Worm (Caenorhabditis elegans) whole organism, L1 larva: ENCODE results near the gene sru-35.
"Not testable (repeated sequence)": the region's sequence is repeated elsewhere in the genome, so short reads cannot be mapped to it uniquely, and the experiment has no call there.

Experiments
- C16A3.4 ChIP-seq: fragments of 150-350 bp; optimal IDR thresholded peaks from 2 replicates; lab custom pipeline; 2014; ENCODE audit warnings: missing biosample characterization, missing genetic modification characterization
- F16B12.6 ChIP-seq: fragments of 150-350 bp; optimal IDR thresholded peaks from 2 replicates; lab custom pipeline; 2014; ENCODE audit warnings: missing biosample characterization, missing genetic modification characterization
- alr-1 ChIP-seq: fragments of 200-800 bp; sonication (Bioruptor generic); optimal IDR thresholded peaks from 2 replicates; lab custom pipeline; 2018; ENCODE audit warnings: borderline replicate concordance, mild to moderate bottlenecking, missing genetic modification characterization, missing compliant biosample characterization
- aly-2 ChIP-seq: fragments of 150-350 bp; optimal IDR thresholded peaks from 2 replicates; lab custom pipeline; 2014; ENCODE audit warnings: missing biosample characterization, missing genetic modification characterization
- blmp-1 ChIP-seq: fragments of 150-350 bp; optimal IDR thresholded peaks from 2 replicates; lab custom pipeline; 2014; ENCODE audit warnings: missing biosample characterization, missing genetic modification characterization
- ceh-8 ChIP-seq: fragments of 200-800 bp; sonication (Bioruptor generic); optimal IDR thresholded peaks from 2 replicates; lab custom pipeline; 2018; ENCODE audit warnings: mild to moderate bottlenecking, missing genetic modification characterization, moderate library complexity, missing compliant biosample characterization
- ceh-82 ChIP-seq, 3 experiments: fragments of 150-350 bp in 1 of 3; sonication (generic microtip) in 2 of 3; optimal IDR thresholded peaks; 2 replicates each; lab custom pipeline; 2014 to 2017; ENCODE audit warnings: missing biosample characterization in 3 of 3, missing genetic modification characterization in 3 of 3
- ceh-90 ChIP-seq: sonication (generic microtip); optimal IDR thresholded peaks from 2 replicates; lab custom pipeline; 2016; ENCODE audit warnings: missing genetic modification characterization, missing compliant biosample characterization
- dpl-1 ChIP-seq, 3 experiments: fragments of 150-350 bp in 2 of 3; sonication (generic microtip) in 1 of 3; optimal IDR thresholded peaks; 2 replicates each; lab custom pipeline; 2014 to 2017; ENCODE audit warnings: missing biosample characterization in 3 of 3, missing genetic modification characterization in 3 of 3, missing genetic modification reagents in 3 of 3
- dsc-1 ChIP-seq: sonication (generic microtip); optimal IDR thresholded peaks from 2 replicates; lab custom pipeline; 2016; ENCODE audit warnings: mild to moderate bottlenecking, missing genetic modification characterization, missing compliant biosample characterization
- efl-1 ChIP-seq, 4 experiments: fragments of 150-350 bp; optimal IDR thresholded peaks in 3 of 4; peaks in 1 of 4; 1 replicate in 1 of 4; 2 replicates in 3 of 4; lab custom pipeline; 2014; ENCODE audit warnings: missing biosample characterization in 2 of 4, missing genetic modification characterization in 2 of 4, missing genetic modification reagents in 2 of 4
- egl-13 ChIP-seq: sonication (generic microtip); optimal IDR thresholded peaks from 2 replicates; lab custom pipeline; 2016; ENCODE audit warnings: missing genotype, missing genetic modification reagents, missing genetic modification characterization, missing compliant biosample characterization
- elt-3 ChIP-seq, 6 experiments: fragments of 150-350 bp in 1 of 6; sonication (generic microtip); optimal IDR thresholded peaks; 2 replicates each; lab custom pipeline; 2017 to 2018; ENCODE audit warnings: missing biosample characterization in 6 of 6, missing genetic modification characterization in 6 of 6, inconsistent platforms in 1 of 6
- fkh-10 ChIP-seq: sonication (generic microtip); optimal IDR thresholded peaks from 2 replicates; lab custom pipeline; 2017; ENCODE audit warnings: missing biosample characterization, missing genetic modification reagents, missing genetic modification characterization
- fkh-8 ChIP-seq: sonication (generic microtip); optimal IDR thresholded peaks from 2 replicates; lab custom pipeline; 2016; ENCODE audit warnings: mild to moderate bottlenecking, missing genetic modification characterization, missing compliant biosample characterization
- fos-1 ChIP-seq: fragments of 150-350 bp; optimal IDR thresholded peaks from 2 replicates; lab custom pipeline; 2014; ENCODE audit warnings: missing biosample characterization, missing genetic modification characterization
- grh-1 ChIP-seq: fragments of 200-800 bp; sonication (Bioruptor generic); IDR thresholded peaks from 2 replicates; pipeline ENCODE4 v1.3.6; 2022; ENCODE audit warnings: missing genetic modification reagents, missing genetic modification characterization, missing compliant biosample characterization
- irx-1 ChIP-seq: sonication (generic microtip); optimal IDR thresholded peaks from 2 replicates; lab custom pipeline; 2016; ENCODE audit warnings: missing genetic modification characterization, missing compliant biosample characterization
- isw-1 ChIP-seq: fragments of 200-800 bp; sonication (Bioruptor generic); IDR thresholded peaks from 2 replicates; pipeline ENCODE4 v1.3.6; 2022; ENCODE audit warnings: missing genetic modification characterization, missing compliant biosample characterization
- jun-1 ChIP-seq: fragments of 150-350 bp; optimal IDR thresholded peaks from 2 replicates; lab custom pipeline; 2014; ENCODE audit warnings: missing biosample characterization, missing genetic modification reagents, missing genetic modification characterization
- lin-35 ChIP-seq, 2 experiments: fragments of 150-350 bp; optimal IDR thresholded peaks; 2 replicates each; lab custom pipeline; 2014; ENCODE audit warnings: missing biosample characterization in 2 of 2, missing genetic modification characterization in 2 of 2, missing genetic modification reagents in 2 of 2
- lin-39 ChIP-seq: fragments of 150-350 bp; optimal IDR thresholded peaks from 2 replicates; lab custom pipeline; 2014; ENCODE audit warnings: missing biosample characterization, missing genetic modification reagents, missing genetic modification characterization
- lsy-2 ChIP-seq, 2 experiments: fragments of 150-350 bp; optimal IDR thresholded peaks; 2 replicates each; lab custom pipeline; 2014; ENCODE audit warnings: missing biosample characterization in 2 of 2, missing genetic modification characterization in 2 of 2
- mdl-1 ChIP-seq, 2 experiments: fragments of 150-350 bp; optimal IDR thresholded peaks; 2 replicates each; lab custom pipeline; 2014 to 2017; ENCODE audit warnings: missing biosample characterization in 2 of 2, missing genetic modification characterization in 2 of 2, inconsistent platforms in 1 of 2
- mef-2 ChIP-seq: fragments of 150-350 bp; optimal IDR thresholded peaks from 2 replicates; lab custom pipeline; 2014; ENCODE audit warnings: missing biosample characterization, missing genetic modification characterization
- mep-1 ChIP-seq: fragments of 150-350 bp; optimal IDR thresholded peaks from 2 replicates; lab custom pipeline; 2014; ENCODE audit warnings: missing biosample characterization, missing genetic modification characterization
- nhr-47 ChIP-seq: sonication (generic microtip); optimal IDR thresholded peaks from 2 replicates; lab custom pipeline; 2016; ENCODE audit warnings: mild to moderate bottlenecking, missing genetic modification characterization, moderate library complexity, missing compliant biosample characterization
- nhr-84 ChIP-seq: sonication (generic microtip); optimal IDR thresholded peaks from 2 replicates; lab custom pipeline; 2017; ENCODE audit warnings: missing biosample characterization, missing genetic modification characterization
- nhr-90 ChIP-seq: sonication (generic microtip); optimal IDR thresholded peaks from 2 replicates; lab custom pipeline; 2016; ENCODE audit warnings: mild to moderate bottlenecking, missing genetic modification characterization, missing compliant biosample characterization; ENCODE audit not compliant: poor library complexity
- pag-3 ChIP-seq: sonication (generic microtip); optimal IDR thresholded peaks from 2 replicates; lab custom pipeline; 2017; ENCODE audit warnings: missing genetic modification characterization, mild to moderate bottlenecking, missing compliant biosample characterization, antibody characterized with exemption, borderline replicate concordance; ENCODE audit not compliant: insufficient read depth
- pax-3 ChIP-seq: fragments of 200-800 bp; sonication (Bioruptor generic); optimal IDR thresholded peaks from 2 replicates; lab custom pipeline; 2018; ENCODE audit warnings: mild to moderate bottlenecking, missing genetic modification characterization, moderate library complexity, missing compliant biosample characterization
- rnt-1 ChIP-seq: sonication (generic microtip); optimal IDR thresholded peaks from 2 replicates; lab custom pipeline; 2016; ENCODE audit warnings: mild to moderate bottlenecking, missing genetic modification characterization, moderate library complexity, missing compliant biosample characterization
- skn-1 ChIP-seq: fragments of 150-350 bp; optimal IDR thresholded peaks from 2 replicates; lab custom pipeline; 2014; ENCODE audit warnings: missing biosample characterization, missing genetic modification characterization
- snpc-4 ChIP-seq: fragments of 150-350 bp; optimal IDR thresholded peaks from 2 replicates; lab custom pipeline; 2014; ENCODE audit warnings: missing biosample characterization, missing genetic modification characterization
- snu-23 ChIP-seq: sonication (generic microtip); optimal IDR thresholded peaks from 2 replicates; lab custom pipeline; 2016; ENCODE audit warnings: missing genetic modification characterization, missing compliant biosample characterization
- sup-37 ChIP-seq: fragments of 200-800 bp; sonication (Bioruptor generic); optimal IDR thresholded peaks from 2 replicates; lab custom pipeline; 2018; ENCODE audit warnings: mild to moderate bottlenecking, missing genetic modification characterization, missing compliant biosample characterization
- tlp-1 ChIP-seq: fragments of 150-350 bp; optimal IDR thresholded peaks from 2 replicates; lab custom pipeline; 2014; ENCODE audit warnings: missing biosample characterization, missing genetic modification characterization
- unc-130 ChIP-seq: fragments of 150-350 bp; optimal IDR thresholded peaks from 2 replicates; lab custom pipeline; 2017; ENCODE audit warnings: missing biosample characterization, missing genetic modification characterization, inconsistent platforms
- unc-62 ChIP-seq: fragments of 150-350 bp; optimal IDR thresholded peaks from 2 replicates; lab custom pipeline; 2014; ENCODE audit warnings: missing biosample characterization, missing genetic modification reagents, missing genetic modification characterization
- vab-15 ChIP-seq: sonication (generic microtip); optimal IDR thresholded peaks from 2 replicates; lab custom pipeline; 2017; ENCODE audit warnings: missing genotype, mild to moderate bottlenecking, missing genetic modification characterization, missing compliant biosample characterization
- zag-1 ChIP-seq: fragments of 150-350 bp; optimal IDR thresholded peaks from 2 replicates; lab custom pipeline; 2014; ENCODE audit warnings: missing biosample characterization, missing genetic modification characterization
- zip-4 ChIP-seq: fragments of 200-800 bp; sonication (Bioruptor generic); optimal IDR thresholded peaks from 2 replicates; lab custom pipeline; 2018; ENCODE audit warnings: mild to moderate bottlenecking, missing genetic modification characterization, moderate library complexity, missing compliant biosample characterization
- ztf-4 ChIP-seq: fragments of 150-350 bp; optimal IDR thresholded peaks from 2 replicates; lab custom pipeline; 2014; ENCODE audit warnings: missing biosample characterization, missing genetic modification characterization

sru-35 gene

DNA sequence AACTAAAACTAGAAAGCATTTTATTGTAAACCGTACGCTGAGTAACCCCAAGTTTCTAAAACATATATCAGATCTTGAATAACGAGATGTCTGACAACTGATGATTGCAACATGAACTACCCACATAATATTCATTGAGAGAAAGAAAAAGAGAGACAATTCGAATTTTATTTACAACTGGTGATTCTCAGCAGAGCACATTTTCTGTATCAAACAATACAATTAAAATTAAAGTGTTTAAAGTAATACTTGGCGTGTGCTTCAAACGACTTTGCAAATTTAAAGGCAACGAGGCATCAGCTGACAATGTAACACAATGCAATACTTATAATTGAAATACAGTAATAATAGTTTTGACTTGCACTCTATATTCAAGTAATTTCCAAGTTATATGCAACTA lies 2.0 kb downstream of the sru-35 start, which contains the start of gene C33D9.10:
Gene C33D9.10, minus strand, starts transcription at position 101 of the 400 bp plus-strand sequence.
- TF ChIP-seq efl-1 (optimal IDR thresholded peaks at IDR 0.05; lab: Kevin White, UChicago), result not testable (repeated sequence)
- TF ChIP-seq efl-1 (GFP tag; optimal IDR thresholded peaks at IDR 0.05 in 1 of 2; lab: Kevin White, UChicago), result peak in 1 of 2 experiments; percentile 41

DNA sequence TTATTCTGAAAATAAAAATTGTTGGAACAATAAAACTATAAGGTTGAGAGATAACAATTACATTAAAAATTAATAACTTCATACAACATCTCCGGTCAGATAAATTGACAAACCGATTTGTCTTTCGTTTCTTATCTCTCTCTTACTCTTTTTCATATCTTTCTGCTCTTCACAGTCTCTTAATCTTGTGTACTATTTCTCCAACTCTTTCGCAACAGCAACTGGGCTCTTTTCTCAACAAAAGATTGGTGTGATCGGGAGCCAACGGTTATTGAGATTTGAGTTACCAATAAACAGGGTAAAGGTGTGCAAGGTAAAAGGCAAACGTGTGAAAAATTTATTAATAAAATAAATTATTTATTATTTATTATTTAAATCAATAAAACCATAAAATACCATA lies 3.4 kb downstream of the sru-35 start, which contains the start of gene C33D9.8:
Gene C33D9.8, minus strand, starts transcription at position 99 of the 400 bp plus-strand sequence.
- peak; percentile 41 for TF ChIP-seq rnt-1 (tag; lab: Kevin White, UChicago)
- TF ChIP-seq ceh-82 (tag; optimal IDR thresholded peaks at IDR 0.05; lab: Kevin White, UChicago), result no peak
- peak in 1 of 2 experiments; percentile 31 for TF ChIP-seq lsy-2 (tag; optimal IDR thresholded peaks at IDR 0.05; lab: Kevin White, UChicago)
- TF ChIP-seq efl-1 (optimal IDR thresholded peaks at IDR 0.05; lab: Kevin White, UChicago), result peak in 1 of 2 experiments; percentile 35
- no peak for TF ChIP-seq efl-1 (GFP tag; optimal IDR thresholded peaks at IDR 0.05 in 1 of 2; lab: Kevin White, UChicago)
- no peak for TF ChIP-seq ceh-90
- no peak for TF ChIP-seq aly-2
- TF ChIP-seq tlp-1 (tag; lab: Kevin White, UChicago), result no peak

DNA sequence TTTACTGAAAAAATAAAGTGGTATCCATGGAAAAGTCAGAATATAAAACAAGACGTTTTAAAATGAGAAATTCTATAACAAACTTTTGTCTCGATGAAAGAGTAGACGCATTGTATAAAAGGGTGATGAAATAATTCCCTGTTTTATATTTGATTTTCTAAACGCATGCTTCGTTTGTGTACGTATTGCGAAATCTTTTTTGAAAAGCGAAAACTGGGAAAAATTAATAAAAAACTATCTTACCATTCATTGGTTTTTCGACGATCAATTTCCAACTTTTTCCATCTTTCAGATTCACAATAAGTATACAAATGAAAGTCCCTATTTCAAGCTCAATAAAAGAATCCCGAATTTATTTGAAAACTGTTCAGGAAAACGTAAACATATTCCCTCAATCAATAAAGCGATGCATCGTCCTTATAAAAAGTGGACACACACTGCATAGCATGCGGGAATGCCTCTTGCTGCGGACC lies 5.2 kb downstream of the sru-35 start, which contains the start of gene C33D9.13:
Gene C33D9.13, minus strand, starts transcription at position 423 of the 473 bp plus-strand sequence.
- TF ChIP-seq irx-1 (tag; lab: Kevin White, UChicago) (no peak), skn-1 (tag; lab: Kevin White, UChicago) (peak; percentile 32), fkh-10 (GFP tag; lab: Kevin White, UChicago) (no peak), blmp-1 (tag; lab: Kevin White, UChicago) (no peak), unc-62 (GFP tag; lab: Kevin White, UChicago) (no peak), zip-4 (GFP tag; lab: Kevin White, UChicago) (peak; percentile 53)

DNA sequence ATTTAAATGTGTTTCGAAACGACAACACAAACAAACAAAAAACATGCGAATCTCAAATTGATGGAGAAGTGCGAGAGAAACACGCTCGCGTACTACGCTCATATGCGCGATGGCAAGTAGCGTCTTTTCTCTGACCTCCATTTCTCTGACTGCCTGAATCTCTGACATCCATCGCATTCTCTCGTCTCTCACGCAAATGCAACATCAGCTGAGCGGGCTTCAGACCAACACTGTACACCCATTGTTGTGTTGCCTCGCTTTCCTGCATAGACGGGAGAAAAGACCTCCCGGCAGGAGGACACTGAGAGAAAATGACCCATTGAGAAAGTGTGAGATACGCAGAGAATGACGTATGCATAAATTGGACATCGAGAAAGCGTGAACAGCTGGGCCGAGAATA lies 7.9 kb downstream of the sru-35 start:
- TF ChIP-seq egl-13 (no peak), ceh-82 (tag; optimal IDR thresholded peaks at IDR 0.05; lab: Kevin White, UChicago) (peak; percentile 7 to 70 (median 18)), ceh-90 (no peak), zag-1 (tag; lab: Kevin White, UChicago) (no peak), pag-3 (tag; lab: Kevin White, UChicago) (peak; percentile 78), nhr-47 (tag; lab: Kevin White, UChicago) (peak; percentile 68), grh-1 (no peak), lin-35 (GFP tag; optimal IDR thresholded peaks at IDR 0.05; lab: Kevin White, UChicago) (peak; percentile 52 to 83), jun-1 (tag; lab: Kevin White, UChicago) (peak; percentile 75), isw-1 (peak; percentile 15; the same call in 1 of the 2 replicates), mep-1 (tag; lab: Kevin White, UChicago) (peak; percentile 80), dsc-1 (tag; lab: Kevin White, UChicago) (peak; percentile 27), tlp-1 (tag; lab: Kevin White, UChicago) (no peak), snu-23 (GFP tag; lab: Kevin White, UChicago) (peak; percentile 84), fos-1 (tag; lab: Kevin White, UChicago) (no peak), skn-1 (tag; lab: Kevin White, UChicago) (peak; percentile 49), alr-1 (tag; lab: Kevin White, UChicago) (no peak), nhr-90 (tag; lab: Kevin White, UChicago) (peak; percentile 63), mdl-1 (tag; optimal IDR thresholded peaks at IDR 0.05; lab: Kevin White, UChicago) (peak in 1 of 2 experiments; percentile 85), elt-3 (tag; optimal IDR thresholded peaks at IDR 0.05; lab: Kevin White, UChicago) (peak in 2 of 6 experiments; percentile 35 to 56), snpc-4 (tag; lab: Kevin White, UChicago) (peak; percentile 23), ztf-4 (tag; lab: Kevin White, UChicago) (peak; percentile 47), nhr-84 (tag; lab: Kevin White, UChicago) (no peak), unc-130 (tag; lab: Kevin White, UChicago) (no peak), vab-15 (tag; lab: Kevin White, UChicago) (no peak), sup-37 (GFP tag; lab: Kevin White, UChicago) (no peak), lsy-2 (tag; optimal IDR thresholded peaks at IDR 0.05; lab: Kevin White, UChicago) (peak; percentile 71 to 83), fkh-10 (GFP tag; lab: Kevin White, UChicago) (no peak), mef-2 (no peak), lin-39 (no peak), dpl-1 (GFP tag; optimal IDR thresholded peaks at IDR 0.05; lab: Kevin White, UChicago) (peak; percentile 40 to 59 (median 53)), pax-3 (tag; lab: Kevin White, UChicago) (no peak), F16B12.6 (tag; lab: Kevin White, UChicago) (no peak), ceh-8 (GFP tag; lab: Kevin White, UChicago) (no peak), C16A3.4 (peak; percentile 83), fkh-8 (tag; lab: Kevin White, UChicago) (no peak)
